Worm (Caenorhabditis elegans): ENCODE measurements around the gene srh-24.

srh-24 gene

DNA sequence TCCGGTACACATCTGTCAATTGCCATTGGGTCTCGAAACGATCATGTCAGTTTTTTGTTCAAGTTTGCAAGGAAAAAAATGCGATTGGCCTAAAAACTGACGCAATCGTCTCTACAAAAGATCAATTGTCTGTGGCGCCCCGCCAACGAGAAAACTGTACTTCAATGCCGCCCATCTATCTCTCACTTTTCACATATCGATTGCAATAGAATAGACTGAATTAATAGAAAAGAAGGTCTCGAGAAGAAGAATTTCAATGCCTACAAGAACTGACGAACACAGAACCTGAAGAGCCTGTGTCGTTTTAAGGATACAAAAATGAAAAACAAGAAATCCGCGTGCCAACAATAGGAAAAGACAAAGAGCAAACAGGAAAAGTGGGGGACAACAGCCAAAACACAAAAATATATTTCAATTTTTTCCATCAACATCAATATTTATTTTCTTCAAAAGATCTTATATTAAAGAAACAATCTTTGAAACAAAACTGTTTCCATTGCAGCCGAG, 47.6 kb upstream of the srh-24 start (continued):
- TF ChIP-seq F52B5.7 (tag; optimal IDR thresholded peaks at IDR 0.05) (no peak), F33H1.4 (GFP tag; IDR thresholded peaks at IDR 0.05) (peak; percentile 16; the same call in 1 of the 2 replicates), lin-26 (GFP tag; IDR thresholded peaks at IDR 0.05) (peak; percentile 30; the same call in 1 of the 2 replicates), cebp-1 (GFP tag; IDR thresholded peaks at IDR 0.05) (no peak), cebp-1 (tag; optimal IDR thresholded peaks at IDR 0.05) (peak; percentile 40), hsf-1 (GFP tag; IDR thresholded peaks at IDR 0.05) (peak; percentile 53; the same call in 1 of the 2 replicates), somi-1 (GFP tag; optimal IDR thresholded peaks at IDR 0.05) (peak; percentile 14), ztf-6 (GFP tag; IDR thresholded peaks at IDR 0.05) (no peak), chd-7 (tag; optimal IDR thresholded peaks at IDR 0.05) (no peak), Y95B8A.8 (GFP tag; IDR thresholded peaks at IDR 0.05) (no peak), F39B2.1 (GFP tag; IDR thresholded peaks at IDR 0.05) (no peak), xnd-1 (tag; optimal IDR thresholded peaks at IDR 0.05) (no peak), mel-28 (tag; optimal IDR thresholded peaks at IDR 0.05; ENCODE audit: borderline replicate concordance) (no peak), repo-1 (tag; optimal IDR thresholded peaks at IDR 0.05) (peak; percentile 77), egl-18 (GFP tag; IDR thresholded peaks at IDR 0.05) (no peak), F10E7.11 (tag; optimal IDR thresholded peaks at IDR 0.05) (peak; percentile 44), tbx-9 (tag; optimal IDR thresholded peaks at IDR 0.05; ENCODE audit: borderline replicate concordance) (no peak), ceh-27 (GFP tag; optimal IDR thresholded peaks at IDR 0.05) (no peak), T26A5.8 (tag; optimal IDR thresholded peaks at IDR 0.05) (peak; percentile 51), atf-7 (tag; optimal IDR thresholded peaks at IDR 0.05) (peak; percentile 12), bed-1 (GFP tag; IDR thresholded peaks at IDR 0.05) (no peak), athp-1 (tag; optimal IDR thresholded peaks at IDR 0.05) (peak; percentile 49), lsy-27 (tag; optimal IDR thresholded peaks at IDR 0.05; ENCODE audit: borderline replicate concordance, insufficient read depth) (no peak), akir-1 (GFP tag; optimal IDR thresholded peaks at IDR 0.05) (no peak), Y53G8AR.9 (GFP tag; conservative IDR thresholded peaks at IDR 0.05) (peak; percentile 61), nfya-2 (GFP tag; IDR thresholded peaks at IDR 0.05) (peak; percentile 76; the same call in 1 of the 2 replicates), fkh-3 (tag; optimal IDR thresholded peaks at IDR 0.05) (no peak), F49E8.2 (tag; optimal IDR thresholded peaks at IDR 0.05; ENCODE audit: insufficient read depth) (peak; percentile 50), dox-1 (GFP tag; IDR thresholded peaks at IDR 0.05) (peak; percentile 59; the same call in 1 of the 2 replicates), ceh-100 (GFP tag; IDR thresholded peaks at IDR 0.05) (no peak), snpc-1.1 (tag; optimal IDR thresholded peaks at IDR 0.05; ENCODE audit: insufficient read depth) (no peak), nhr-179 (tag; optimal IDR thresholded peaks at IDR 0.05) (no peak), ceh-91 (GFP tag; IDR thresholded peaks at IDR 0.05) (no peak), nhr-120 (GFP tag; IDR thresholded peaks at IDR 0.05) (no peak), dpff-1 (tag; optimal IDR thresholded peaks at IDR 0.05) (no peak), unc-130 (GFP tag; optimal IDR thresholded peaks at IDR 0.05) (no peak), B0035.1 (tag; optimal IDR thresholded peaks at IDR 0.05) (no peak), unc-62 (GFP tag; optimal IDR thresholded peaks at IDR 0.05) (no peak), ztf-22 (GFP tag; optimal IDR thresholded peaks at IDR 0.05) (peak; percentile 4), nhr-90 (tag; optimal IDR thresholded peaks at IDR 0.05) (peak; percentile 17), snpc-1.3 (tag; optimal IDR thresholded peaks at IDR 0.05; ENCODE audit: insufficient read depth) (peak; percentile 37), let-607 (tag; optimal IDR thresholded peaks at IDR 0.05) (peak; percentile 65 to 79), attf-6 (GFP tag; IDR thresholded peaks at IDR 0.05) (peak; percentile 75; the same call in 1 of the 2 replicates), lag-1 (GFP tag; IDR thresholded peaks at IDR 0.05) (no peak), pbrm-1 (GFP tag; IDR thresholded peaks at IDR 0.05) (peak; percentile 59; the same call in 1 of the 2 replicates), snpc-3.4 (tag; optimal IDR thresholded peaks at IDR 0.05) (no peak), ZK185.1 (tag; optimal IDR thresholded peaks at IDR 0.05; ENCODE audit: poor library complexity, severe bottlenecking) (no peak)

Measured in whole organism, young adult.